Fruit fly (Drosophila melanogaster) Kc167 (cell line): Measurements from ENCODE around the gene ppk21.

ENCODE experiments used
- Myc ChIP-seq: fragments of >200 bp; optimal IDR thresholded peaks from 2 replicates; lab custom pipeline; 2017; ENCODE audit warnings: missing external identifiers
- Sin3A ChIP-seq: fragments of >200 bp; optimal IDR thresholded peaks from 2 replicates; lab custom pipeline; 2018; ENCODE audit warnings: missing external identifiers
- h ChIP-seq: fragments of >200 bp; optimal IDR thresholded peaks from 3 replicates; lab custom pipeline; 2018; ENCODE audit warnings: missing external identifiers
- insv ChIP-seq: fragments of >200 bp; optimal IDR thresholded peaks from 3 replicates; lab custom pipeline; 2018; ENCODE audit warnings: missing external identifiers
- psq ChIP-seq: fragments of >200 bp; optimal IDR thresholded peaks from 2 replicates; lab custom pipeline; 2017; ENCODE audit warnings: missing external identifiers
- ttk ChIP-seq: sonication (Bioruptor generic); optimal IDR thresholded peaks from 2 replicates; lab custom pipeline; 2017; ENCODE audit warnings: missing external identifiers

Gene ppk21

DNA sequence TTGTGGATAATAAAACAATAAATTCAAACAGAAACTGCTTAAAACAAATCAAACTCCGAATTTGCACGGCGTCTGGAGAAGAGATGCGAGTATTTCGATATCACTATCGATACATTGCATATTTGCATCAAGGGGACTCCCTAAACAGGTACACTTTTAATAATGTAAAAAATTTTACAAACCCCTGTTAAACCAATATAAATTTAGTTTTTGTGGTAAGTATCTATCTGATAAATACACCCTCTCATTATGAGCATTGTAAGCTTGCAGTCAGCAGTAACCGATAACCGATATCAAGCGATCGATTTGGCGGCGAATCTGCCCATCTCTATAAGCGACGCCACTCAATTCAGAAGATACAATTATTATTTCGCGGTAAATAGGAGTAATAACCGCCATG is 10.8 kb downstream of the ppk21 start, which contains the start of the genes Bub3 and Cap-D2:
Gene Bub3, minus strand, starts transcription at position 89 of the 400 bp plus-strand sequence.
Gene Cap-D2, plus strand, starts transcription at position 319 of the 400 bp plus-strand sequence.
- TF ChIP-seq insv (no peak), ttk (lab: Kevin White, UChicago) (no peak), h (lab: Kevin White, UChicago) (no peak), psq (lab: Kevin White, UChicago) (no peak), Sin3A (lab: Kevin White, UChicago) (no peak), Myc (lab: Kevin White, UChicago) (no peak)

DNA sequence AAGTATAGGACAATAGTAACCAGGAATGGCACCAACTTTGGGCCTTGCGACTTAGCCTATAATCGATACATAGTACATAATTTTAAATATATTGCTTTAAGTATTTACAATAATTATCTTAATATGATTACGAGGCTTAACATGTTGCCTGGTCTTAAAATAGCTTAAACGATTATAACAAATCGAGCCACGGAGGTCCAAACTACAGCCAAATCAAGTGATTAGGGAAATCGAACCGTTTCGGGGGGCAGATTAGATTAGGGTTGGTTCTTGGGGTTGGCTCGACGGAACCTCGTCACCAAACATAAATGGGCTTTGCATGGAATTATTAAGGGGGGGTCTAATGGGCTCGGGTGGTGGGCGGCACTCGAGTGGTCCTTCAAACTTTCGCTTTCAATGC is 16.7 kb downstream of the ppk21 start:
- TF ChIP-seq psq (lab: Kevin White, UChicago) (no peak), ttk (lab: Kevin White, UChicago) (no peak), Myc (lab: Kevin White, UChicago) (no peak), insv (no peak), Sin3A (lab: Kevin White, UChicago) (no peak), h (lab: Kevin White, UChicago) (no peak)

- TF ChIP-seq insv (no peak), ttk (lab: Kevin White, UChicago) (no peak), Sin3A (lab: Kevin White, UChicago) (no peak), psq (lab: Kevin White, UChicago) (no peak), h (lab: Kevin White, UChicago) (no peak), Myc (lab: Kevin White, UChicago) (no peak)
Observed at dm6 chr3R:29682152-29682600, 17.6 kb downstream of the ppk21 start, which contains the start of the genes CG7582 and Gycalpha99B. CG7582 (minus strand) TSS chr3R:29682278. Gycalpha99B (plus strand) TSS chr3R:29682503.

- TF ChIP-seq ttk (lab: Kevin White, UChicago): no peak
- TF ChIP-seq h (lab: Kevin White, UChicago): no peak
- no peak for TF ChIP-seq Myc (lab: Kevin White, UChicago)
- no peak for TF ChIP-seq psq (lab: Kevin White, UChicago)
- no peak for TF ChIP-seq insv
- no peak for TF ChIP-seq Sin3A (lab: Kevin White, UChicago)
Observed at dm6 chr3R:29686698-29687097, 22.1 kb downstream of the ppk21 start.

DNA sequence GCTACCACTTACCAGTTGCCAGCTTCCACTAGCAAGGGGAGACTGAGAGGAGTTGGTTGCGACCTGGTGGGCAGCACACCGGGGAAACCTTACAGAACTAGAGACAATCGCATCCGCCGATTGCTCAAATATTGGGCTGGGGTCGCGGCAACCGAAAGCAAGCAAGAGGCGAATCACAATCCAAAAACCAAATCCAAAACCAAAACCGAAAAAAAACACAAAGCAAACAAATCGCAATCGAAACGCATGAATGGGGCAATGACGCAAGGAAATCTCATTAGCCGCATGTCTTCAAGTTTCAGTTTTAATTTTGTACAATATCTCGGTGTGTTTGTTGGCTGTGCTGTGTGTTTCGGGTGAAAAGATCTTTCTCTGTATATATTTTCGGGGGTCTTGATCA is 24.6 kb downstream of the ppk21 start, which contains the start of gene Obp99c:
Gene Obp99c, minus strand, starts transcription at position 101 of the 400 bp plus-strand sequence.
- TF ChIP-seq Myc (lab: Kevin White, UChicago) (no peak), ttk (lab: Kevin White, UChicago) (no peak), insv (no peak), h (lab: Kevin White, UChicago) (no peak), psq (lab: Kevin White, UChicago) (no peak), Sin3A (lab: Kevin White, UChicago) (no peak)

- TF ChIP-seq Sin3A (lab: Kevin White, UChicago) (no peak), Myc (lab: Kevin White, UChicago) (no peak), ttk (lab: Kevin White, UChicago) (no peak), psq (lab: Kevin White, UChicago) (no peak), h (lab: Kevin White, UChicago) (no peak), insv (no peak)
Observed at dm6 chr3R:29689833-29690538, 25.4 kb downstream of the ppk21 start.

dm6 chr3R:29690539-29690852 is 25.9 kb downstream of the ppk21 start:
- TF ChIP-seq h (lab: Kevin White, UChicago) (no peak), ttk (lab: Kevin White, UChicago) (no peak), insv (no peak), Myc (lab: Kevin White, UChicago) (no peak), psq (lab: Kevin White, UChicago) (no peak), Sin3A (lab: Kevin White, UChicago) (no peak)

DNA sequence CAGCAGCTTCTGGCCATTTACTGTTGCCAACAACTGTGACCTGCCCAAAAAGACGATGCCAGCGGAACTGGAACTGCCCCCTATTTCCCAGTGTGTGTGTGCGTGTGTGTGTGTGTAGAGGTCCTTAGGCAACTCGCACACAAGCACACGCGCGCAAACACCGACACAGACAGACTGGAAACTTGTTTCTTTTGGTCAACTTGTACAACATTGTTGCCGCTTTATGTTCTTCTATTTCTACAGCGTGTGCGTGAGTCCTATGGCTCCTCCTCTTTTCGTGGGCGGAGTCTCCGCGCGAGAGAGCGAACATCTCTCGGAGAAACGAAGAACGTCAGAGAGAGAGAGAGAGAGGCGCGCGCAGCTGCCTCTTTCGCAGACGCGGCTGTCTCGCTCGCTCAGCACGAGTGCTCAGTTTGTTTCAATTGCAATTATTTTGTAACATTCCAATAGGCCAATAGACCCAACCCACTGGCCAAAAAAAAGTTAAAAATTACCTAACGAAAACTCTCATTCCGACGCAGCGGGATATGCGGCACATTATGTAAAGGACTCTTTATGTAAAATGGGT is 26.5 kb downstream of the ppk21 start:
- TF ChIP-seq Myc (lab: Kevin White, UChicago): no peak
- no peak for TF ChIP-seq psq (lab: Kevin White, UChicago)

dm6 chr3R:29692009-29692641 is 27.5 kb downstream of the ppk21 start, which contains the start of gene dmrt99B:
dmrt99B (plus strand) TSS chr3R:29692591.
- TF ChIP-seq ttk (lab: Kevin White, UChicago) (no peak), Sin3A (lab: Kevin White, UChicago) (no peak), insv (no peak), h (lab: Kevin White, UChicago) (no peak), Myc (lab: Kevin White, UChicago) (no peak), psq (lab: Kevin White, UChicago) (no peak)

DNA sequence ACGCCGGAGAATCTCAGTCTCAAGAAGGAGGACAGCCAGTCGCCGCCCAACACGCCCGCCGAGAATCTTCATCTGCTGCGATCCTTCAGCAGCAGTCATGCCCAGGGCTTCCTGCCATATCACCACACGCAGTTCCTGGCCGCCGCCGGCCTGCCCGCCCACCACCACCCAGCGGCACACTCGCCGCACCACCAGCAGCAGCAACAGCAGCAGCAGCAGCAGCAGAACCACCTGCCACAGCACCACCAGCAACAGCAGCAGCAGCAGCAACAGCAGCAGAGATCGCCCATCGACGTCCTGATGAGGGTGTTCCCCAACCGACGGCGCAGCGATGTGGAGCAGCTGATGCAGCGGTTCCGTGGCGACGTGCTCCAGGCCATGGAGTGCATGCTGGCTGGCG is 31.2 kb downstream of the ppk21 start:
- TF ChIP-seq Sin3A (lab: Kevin White, UChicago) (no peak), ttk (lab: Kevin White, UChicago) (no peak), h (lab: Kevin White, UChicago) (no peak), psq (lab: Kevin White, UChicago) (no peak), Myc (lab: Kevin White, UChicago) (no peak), insv (no peak)

- TF ChIP-seq Myc (lab: Kevin White, UChicago) (no peak), ttk (lab: Kevin White, UChicago) (no peak), psq (lab: Kevin White, UChicago) (no peak), insv (no peak), h (lab: Kevin White, UChicago) (no peak), Sin3A (lab: Kevin White, UChicago) (no peak)
Observed at dm6 chr3R:29696359-29696758, 31.8 kb downstream of the ppk21 start.
